ENCODE assay signal across 5 fruit fly cellular contexts in genomic region chrX:16829439-16830028, dm6.
TF ChIP-seq lines count a peak whose summit lies in the region.

No protein-coding gene starts in this region.

- TF ChIP-seq CTCF in whole organism, embryonic (GFP tag; optimal IDR thresholded peaks at IDR 0.05; lab: Kevin White, UChicago), result no peak

TF ChIP-seq in whole organism, adult, 20 proteins besides CTCF, POLR2A, EP300 and RAD21:
- TF ChIP-seq CG11617 (GFP tag; optimal IDR thresholded peaks at IDR 0.05; lab: Kevin White, UChicago), result no peak
- TF ChIP-seq CG14711 (tag; optimal IDR thresholded peaks at IDR 0.05; lab: Kevin White, UChicago), result peak; percentile 55
- peak; percentile 8 for TF ChIP-seq cic (GFP tag; optimal IDR thresholded peaks at IDR 0.05; lab: Kevin White, UChicago)

TF ChIP-seq in whole organism, embryonic, 481 proteins besides CTCF, POLR2A, EP300 and RAD21 (continues in another document):
- TF ChIP-seq hkb (optimal IDR thresholded peaks at IDR 0.05; lab: Kevin White, UChicago) (no peak), hkb (GFP tag; IDR thresholded peaks at IDR 0.05; lab: Robert Waterston, UW) (peak; percentile 28; the same call in 1 of the 2 replicates), sens (GFP tag; lab: Kevin White, UChicago) (peak; percentile 42), unpg (GFP tag; optimal IDR thresholded peaks at IDR 0.05; lab: Kevin White, UChicago) (peak; percentile 34), CG3838 (GFP tag; optimal IDR thresholded peaks at IDR 0.05; lab: Kevin White, UChicago) (no peak), grau (tag; optimal IDR thresholded peaks at IDR 0.05; lab: Kevin White, UChicago) (peak; percentile 13), CG14014 (GFP tag; IDR thresholded peaks at IDR 0.05; lab: Robert Waterston, UW) (no peak), Dip2 (GFP tag; IDR thresholded peaks at IDR 0.05; lab: Robert Waterston, UW) (no peak), psq (GFP tag; optimal IDR thresholded peaks at IDR 0.05; lab: Kevin White, UChicago) (no peak), CG2120 (GFP tag; optimal IDR thresholded peaks at IDR 0.05; lab: Kevin White, UChicago) (peak; percentile 35), YL-1 (GFP tag; optimal IDR thresholded peaks at IDR 0.05; lab: Kevin White, UChicago) (no peak), PHDP (tag; optimal IDR thresholded peaks at IDR 0.05; lab: Kevin White, UChicago) (peak; percentile 33), dmrt99B (tag; optimal IDR thresholded peaks at IDR 0.05; lab: Kevin White, UChicago) (peak; percentile 27), cwo (GFP tag; optimal IDR thresholded peaks at IDR 0.05; lab: Kevin White, UChicago) (peak; percentile 59), fd102C (GFP tag; optimal IDR thresholded peaks at IDR 0.05; lab: Kevin White, UChicago) (no peak), CG2678 (tag; optimal IDR thresholded peaks at IDR 0.05; lab: Kevin White, UChicago) (peak; percentile 44), CG10462 (GFP tag; optimal IDR thresholded peaks at IDR 0.05; lab: Kevin White, UChicago) (no peak), CG17186 (GFP tag; optimal IDR thresholded peaks at IDR 0.05; lab: Kevin White, UChicago) (no peak), vvl (GFP tag; IDR thresholded peaks at IDR 0.05; lab: Robert Waterston, UW) (peak; percentile 53), CG13296 (GFP tag; optimal IDR thresholded peaks at IDR 0.05; lab: Kevin White, UChicago) (no peak), pho (GFP tag; optimal IDR thresholded peaks at IDR 0.05; lab: Kevin White, UChicago) (no peak), CG32767 (GFP tag; IDR thresholded peaks at IDR 0.05; lab: Robert Waterston, UW) (no peak), crc (GFP tag; optimal IDR thresholded peaks at IDR 0.05; lab: Kevin White, UChicago) (no peak)

TF ChIP-seq in whole organism, prepupa, 60 proteins besides CTCF, POLR2A, EP300 and RAD21 (continues in another document):
- TF ChIP-seq CG6854 (GFP tag; optimal IDR thresholded peaks at IDR 0.05; lab: Kevin White, UChicago), result no peak
- no peak for TF ChIP-seq lz (GFP tag; optimal IDR thresholded peaks at IDR 0.05; lab: Kevin White, UChicago)
- TF ChIP-seq dac (GFP tag; optimal IDR thresholded peaks at IDR 0.05; lab: Kevin White, UChicago), result no peak
- peak; percentile 12 for TF ChIP-seq CG10669 (GFP tag; optimal IDR thresholded peaks at IDR 0.05; lab: Kevin White, UChicago)
- TF ChIP-seq eg (GFP tag; IDR thresholded peaks at IDR 0.05; lab: Robert Waterston, UW), result no peak
- TF ChIP-seq CG16779 (tag; optimal IDR thresholded peaks at IDR 0.05; lab: Kevin White, UChicago), result no peak
- TF ChIP-seq CG34406 (GFP tag; optimal IDR thresholded peaks at IDR 0.05; lab: Kevin White, UChicago), result peak; percentile 26
- peak; percentile 27 for TF ChIP-seq acj6 (GFP tag; optimal IDR thresholded peaks at IDR 0.05; lab: Kevin White, UChicago)
- TF ChIP-seq CG8119 (GFP tag; IDR thresholded peaks at IDR 0.05; lab: Robert Waterston, UW), result no peak
- no peak for TF ChIP-seq spab (GFP tag; optimal IDR thresholded peaks at IDR 0.05; lab: Kevin White, UChicago)
- peak; percentile 37 for TF ChIP-seq Hr4 (GFP tag; optimal IDR thresholded peaks at IDR 0.05; lab: Kevin White, UChicago)
- peak; percentile 36 for TF ChIP-seq CG3032 (tag; optimal IDR thresholded peaks at IDR 0.05; lab: Kevin White, UChicago)
- TF ChIP-seq Sox14 (GFP tag; optimal IDR thresholded peaks at IDR 0.05; lab: Kevin White, UChicago), result peak; percentile 14
- no peak for TF ChIP-seq Ets21C (GFP tag; optimal IDR thresholded peaks at IDR 0.05; lab: Kevin White, UChicago)
- no peak for TF ChIP-seq CG7368 (GFP tag; optimal IDR thresholded peaks at IDR 0.05; lab: Kevin White, UChicago)
- TF ChIP-seq Eip78C (GFP tag; lab: Kevin White, UChicago), result peak; percentile 65
- peak; percentile 39 for TF ChIP-seq CG32006 (GFP tag; optimal IDR thresholded peaks at IDR 0.05; lab: Kevin White, UChicago)
- no peak for TF ChIP-seq salr (GFP tag; optimal IDR thresholded peaks at IDR 0.05; lab: Kevin White, UChicago)
- peak; percentile 43 for TF ChIP-seq Met (GFP tag; optimal IDR thresholded peaks at IDR 0.05; lab: Kevin White, UChicago)
- no peak for TF ChIP-seq fd85E (GFP tag; optimal IDR thresholded peaks at IDR 0.05; lab: Kevin White, UChicago)
- peak; percentile 35 for TF ChIP-seq Smox (GFP tag; optimal IDR thresholded peaks at IDR 0.05; lab: Kevin White, UChicago)
- TF ChIP-seq net (GFP tag; optimal IDR thresholded peaks at IDR 0.05; lab: Kevin White, UChicago), result peak; percentile 9
- TF ChIP-seq fkh (GFP tag; optimal IDR thresholded peaks at IDR 0.05; lab: Kevin White, UChicago), result no peak
- TF ChIP-seq topi (GFP tag; optimal IDR thresholded peaks at IDR 0.05; lab: Kevin White, UChicago), result peak; percentile 19

TF ChIP-seq in whole organism, pupa, 21 proteins besides CTCF, POLR2A, EP300 and RAD21:
- TF ChIP-seq Pif1B (GFP tag; optimal IDR thresholded peaks at IDR 0.05; lab: Kevin White, UChicago), result no peak
- TF ChIP-seq CG34367 (tag; optimal IDR thresholded peaks at IDR 0.05; lab: Kevin White, UChicago), result peak; percentile 28
- peak; percentile 24 for TF ChIP-seq CG15710 (tag; optimal IDR thresholded peaks at IDR 0.05; lab: Kevin White, UChicago)
- TF ChIP-seq EcR (GFP tag; optimal IDR thresholded peaks at IDR 0.05; lab: Kevin White, UChicago), result no peak
- TF ChIP-seq D1 (tag; optimal IDR thresholded peaks at IDR 0.05; lab: Kevin White, UChicago), result no peak
- peak; percentile 48 for TF ChIP-seq CG17806 (tag; optimal IDR thresholded peaks at IDR 0.05; lab: Kevin White, UChicago)
- TF ChIP-seq gl (tag; optimal IDR thresholded peaks at IDR 0.05; lab: Kevin White, UChicago), result no peak
- no peak for TF ChIP-seq CG32121 (GFP tag; IDR thresholded peaks at IDR 0.05; lab: Robert Waterston, UW)
- TF ChIP-seq CG4496 (GFP tag; IDR thresholded peaks at IDR 0.05; lab: Robert Waterston, UW), result no peak
- TF ChIP-seq CG12605 (GFP tag; IDR thresholded peaks at IDR 0.05; lab: Robert Waterston, UW), result no peak
- TF ChIP-seq CG9948 (tag; optimal IDR thresholded peaks at IDR 0.05; lab: Kevin White, UChicago), result peak; percentile 46
- TF ChIP-seq CG14655 (GFP tag; optimal IDR thresholded peaks at IDR 0.05; lab: Kevin White, UChicago), result peak; percentile 20
- TF ChIP-seq CG8159 (tag; optimal IDR thresholded peaks at IDR 0.05; lab: Kevin White, UChicago), result peak; percentile 51
- no peak for TF ChIP-seq Snoo (tag; optimal IDR thresholded peaks at IDR 0.05; lab: Kevin White, UChicago)
- TF ChIP-seq Ets98B (GFP tag; IDR thresholded peaks at IDR 0.05; lab: Robert Waterston, UW), result no peak; the same call in 1 of the 2 replicates
- TF ChIP-seq CG8301 (tag; optimal IDR thresholded peaks at IDR 0.05; lab: Kevin White, UChicago), result peak; percentile 26
- no peak for TF ChIP-seq CG10348 (GFP tag; IDR thresholded peaks at IDR 0.05; lab: Robert Waterston, UW)

TF ChIP-seq in whole organism, wandering third instar larva, 38 proteins besides CTCF, POLR2A, EP300 and RAD21:
- no peak for TF ChIP-seq HLH106 (tag; optimal IDR thresholded peaks at IDR 0.05; lab: Kevin White, UChicago)
- TF ChIP-seq h (GFP tag; optimal IDR thresholded peaks at IDR 0.05; lab: Kevin White, UChicago), result no peak
- no peak for TF ChIP-seq Jra (GFP tag; optimal IDR thresholded peaks at IDR 0.05; lab: Kevin White, UChicago)
- no peak for TF ChIP-seq lola (GFP tag; optimal IDR thresholded peaks at IDR 0.05; lab: Kevin White, UChicago)
- TF ChIP-seq OdsH (GFP tag; optimal IDR thresholded peaks at IDR 0.05; lab: Kevin White, UChicago), result peak; percentile 12
- peak; percentile 19 for TF ChIP-seq rgr (GFP tag; optimal IDR thresholded peaks at IDR 0.05; lab: Kevin White, UChicago)
- no peak for TF ChIP-seq Vsx2 (GFP tag; optimal IDR thresholded peaks at IDR 0.05; lab: Kevin White, UChicago; ENCODE audit: partially characterized antibody)
- TF ChIP-seq Rel (GFP tag; optimal IDR thresholded peaks at IDR 0.05; lab: Kevin White, UChicago), result no peak
- TF ChIP-seq Rel (tag; optimal IDR thresholded peaks at IDR 0.05; lab: Kevin White, UChicago), result peak; percentile 77
- no peak for TF ChIP-seq Dfd (GFP tag; optimal IDR thresholded peaks at IDR 0.05; lab: Kevin White, UChicago)
- TF ChIP-seq Abd-B (GFP tag; optimal IDR thresholded peaks at IDR 0.05; lab: Kevin White, UChicago), result no peak
- TF ChIP-seq foxo (GFP tag; optimal IDR thresholded peaks at IDR 0.05; lab: Kevin White, UChicago), result peak in 1 of 2 experiments; percentile 4
